Fruit fly (Drosophila melanogaster) whole organism, embryonic: ENCODE data around the gene CG17777.

Experiments used
- B-H1 ChIP-seq: fragments of 200-800 bp; sonication (Bioruptor generic); IDR thresholded peaks from 3 replicates; pipeline ENCODE4 v1.3.6; 2022; ENCODE audit warnings: missing biosample characterization, missing genetic modification characterization
- CG10209 ChIP-seq: fragments of 200-800 bp; sonication (Bioruptor generic); optimal IDR thresholded peaks from 3 replicates; lab custom pipeline; 2017; ENCODE audit warnings: missing biosample characterization, mild to moderate bottlenecking, missing genetic modification characterization, missing genetic modification reagents
- CG11560 ChIP-seq: fragments of 200-800 bp; sonication (Bioruptor generic); IDR thresholded peaks from 3 replicates; pipeline ENCODE4 v1.3.6; 2022; ENCODE audit warnings: missing biosample characterization, missing genetic modification characterization
- CG11723 ChIP-seq: fragments of 200-800 bp; sonication (Bioruptor generic); optimal IDR thresholded peaks from 2 replicates; lab custom pipeline; 2017; ENCODE audit warnings: missing biosample characterization, mild to moderate bottlenecking, missing genetic modification characterization
- CG13123 ChIP-seq: fragments of 200-800 bp; sonication (Bioruptor generic); optimal IDR thresholded peaks from 2 replicates; lab custom pipeline; 2016; ENCODE audit warnings: missing biosample characterization, missing genetic modification characterization
- CG13894 ChIP-seq: fragments of 200-800 bp; sonication (Bioruptor generic); optimal IDR thresholded peaks from 3 replicates; lab custom pipeline; 2018; ENCODE audit warnings: missing biosample characterization, mild to moderate bottlenecking, missing genetic modification characterization, moderate library complexity
- CG14441 ChIP-seq: fragments of 200-800 bp; sonication (Bioruptor generic); IDR thresholded peaks from 2 replicates; pipeline ENCODE4 v1.3.6; 2022; ENCODE audit warnings: missing biosample characterization, missing genetic modification characterization
- CG15601 ChIP-seq: fragments of 200-800 bp; sonication (Bioruptor generic); optimal IDR thresholded peaks from 3 replicates; lab custom pipeline; 2019; ENCODE audit warnings: missing biosample characterization, mild to moderate bottlenecking, missing genetic modification characterization, moderate library complexity
- CG18262 ChIP-seq: fragments of 200-800 bp; optimal IDR thresholded peaks from 3 replicates; lab custom pipeline; 2019; ENCODE audit warnings: missing biosample characterization, mild to moderate bottlenecking, missing genetic modification characterization, moderate library complexity
- CG18764 ChIP-seq: fragments of 200-800 bp; sonication (Bioruptor generic); optimal IDR thresholded peaks from 3 replicates; lab custom pipeline; 2016; ENCODE audit warnings: missing biosample characterization, missing genetic modification characterization
- CG2120 ChIP-seq: fragments of 200-800 bp; sonication (Bioruptor generic); optimal IDR thresholded peaks from 3 replicates; lab custom pipeline; 2016; ENCODE audit warnings: missing biosample characterization, missing genetic modification characterization
- CG2678 ChIP-seq: fragments of 200-800 bp; sonication (Bioruptor generic); optimal IDR thresholded peaks from 3 replicates; lab custom pipeline; 2019; ENCODE audit warnings: missing biosample characterization, mild to moderate bottlenecking, missing genetic modification characterization, moderate library complexity
- CG31365 ChIP-seq: fragments of 200-800 bp; sonication (Bioruptor generic); optimal IDR thresholded peaks from 2 replicates; lab custom pipeline; 2018; ENCODE audit warnings: missing biosample characterization, mild to moderate bottlenecking, missing genetic modification characterization
- CG31441 ChIP-seq: fragments of 200-800 bp; sonication (Bioruptor generic); IDR thresholded peaks from 2 replicates; pipeline ENCODE4 v1.3.6; 2022; ENCODE audit warnings: missing biosample characterization, missing genetic modification characterization
- CG32532 ChIP-seq: fragments of 200-800 bp; sonication (Bioruptor generic); IDR thresholded peaks from 2 replicates; pipeline ENCODE4 v1.3.6; 2022; ENCODE audit warnings: missing biosample characterization, missing genetic modification characterization
- CG3281 ChIP-seq: fragments of 200-800 bp; sonication (Bioruptor generic); optimal IDR thresholded peaks from 3 replicates; lab custom pipeline; 2017; ENCODE audit warnings: missing biosample characterization, mild to moderate bottlenecking, missing genetic modification characterization
- CG3847 ChIP-seq: fragments of 200-800 bp; sonication (Bioruptor generic); IDR thresholded peaks from 2 replicates; pipeline ENCODE4 v1.3.6; 2022; ENCODE audit warnings: missing biosample characterization, missing genetic modification characterization
- CG5245 ChIP-seq: fragments of 200-800 bp; sonication (Bioruptor generic); optimal IDR thresholded peaks from 3 replicates; lab custom pipeline; 2016; ENCODE audit warnings: missing biosample characterization, missing genetic modification characterization
- CG6254 ChIP-seq: fragments of 200-800 bp; sonication (Bioruptor generic); optimal IDR thresholded peaks from 3 replicates; lab custom pipeline; 2017; ENCODE audit warnings: mild to moderate bottlenecking, missing biosample characterization, missing genetic modification reagents, missing genetic modification characterization
- CG6813 ChIP-seq: fragments of 200-800 bp; sonication (Bioruptor generic); optimal IDR thresholded peaks from 2 replicates; lab custom pipeline; 2017; ENCODE audit warnings: missing biosample characterization, missing genetic modification characterization, mild to moderate bottlenecking, moderate library complexity, missing genetic modification reagents
- CG8089 ChIP-seq: fragments of 200-800 bp; sonication (Bioruptor generic); optimal IDR thresholded peaks from 3 replicates; lab custom pipeline; 2016; ENCODE audit warnings: missing biosample characterization, missing genetic modification characterization
- CG8290 ChIP-seq, 3 experiments: fragments of 200-800 bp; sonication (Bioruptor generic); optimal IDR thresholded peaks; 2 replicates each; lab custom pipeline; 2016 to 2019; ENCODE audit warnings: missing biosample characterization in 3 of 3, missing genetic modification characterization in 3 of 3, mild to moderate bottlenecking in 2 of 3, moderate library complexity in 1 of 3
- CG9797 ChIP-seq: fragments of 200-800 bp; sonication (Bioruptor generic); optimal IDR thresholded peaks from 3 replicates; lab custom pipeline; 2018; ENCODE audit warnings: missing biosample characterization, mild to moderate bottlenecking, missing genetic modification characterization
- CTCF ChIP-seq: fragments of 200-800 bp; sonication (Bioruptor generic); optimal IDR thresholded peaks from 2 replicates; lab custom pipeline; 2017; ENCODE audit warnings: missing biosample characterization, mild to moderate bottlenecking, missing genetic modification characterization, moderate library complexity
- Dip2 ChIP-seq: fragments of 200-800 bp; sonication (Bioruptor generic); IDR thresholded peaks from 2 replicates; pipeline ENCODE4 v1.3.6; 2022; ENCODE audit warnings: missing biosample characterization, missing genetic modification characterization
- Drgx ChIP-seq: fragments of 200-800 bp; sonication (Bioruptor generic); IDR thresholded peaks from 2 replicates; pipeline ENCODE4 v1.3.6; 2022; ENCODE audit warnings: missing biosample characterization, missing genetic modification characterization
- Fer2 ChIP-seq: fragments of 200-800 bp; sonication (Bioruptor generic); optimal IDR thresholded peaks from 2 replicates; lab custom pipeline; 2018; ENCODE audit warnings: missing biosample characterization, mild to moderate bottlenecking, missing genetic modification characterization, moderate library complexity
- HLH4C ChIP-seq: fragments of 200-800 bp; sonication (Bioruptor generic); IDR thresholded peaks from 3 replicates; pipeline ENCODE4 v1.3.6; 2022; ENCODE audit warnings: missing biosample characterization, missing genetic modification characterization; ENCODE audit not compliant: partially characterized antibody
- Lpt ChIP-seq: fragments of >200 bp; optimal IDR thresholded peaks from 2 replicates; lab custom pipeline; 2018; ENCODE audit warnings: missing biosample characterization, missing genetic modification characterization
- MESR4 ChIP-seq: fragments of 200-800 bp; sonication (Bioruptor generic); optimal IDR thresholded peaks from 2 replicates; lab custom pipeline; 2018; ENCODE audit warnings: missing biosample characterization, mild to moderate bottlenecking, missing genetic modification characterization, moderate library complexity
- Meics ChIP-seq: fragments of 200-800 bp; sonication (Bioruptor generic); optimal IDR thresholded peaks from 2 replicates; lab custom pipeline; 2017; ENCODE audit warnings: missing biosample characterization, mild to moderate bottlenecking, missing genetic modification characterization
- Optix ChIP-seq: fragments of 200-800 bp; sonication (Bioruptor generic); IDR thresholded peaks from 3 replicates; pipeline ENCODE4 v1.3.6; 2022; ENCODE audit warnings: missing biosample characterization, missing genetic modification characterization
- Ptx1 ChIP-seq: fragments of 200-800 bp; sonication (Bioruptor generic); IDR thresholded peaks from 2 replicates; pipeline ENCODE4 v1.3.6; 2022; ENCODE audit warnings: missing biosample characterization, missing genetic modification characterization
- Sox102F ChIP-seq: fragments of 200-800 bp; sonication (Bioruptor generic); optimal IDR thresholded peaks from 2 replicates; lab custom pipeline; 2018; ENCODE audit warnings: missing biosample characterization, mild to moderate bottlenecking, missing genetic modification characterization, moderate library complexity
- Sry-δ ChIP-seq: fragments of 200-800 bp; sonication (Bioruptor generic); optimal IDR thresholded peaks from 2 replicates; lab custom pipeline; 2016; ENCODE audit warnings: missing biosample characterization, missing genetic modification characterization
- amos ChIP-seq: fragments of 200-800 bp; sonication (Bioruptor generic); IDR thresholded peaks from 2 replicates; pipeline ENCODE4 v1.3.6; 2022; ENCODE audit warnings: missing biosample characterization, missing genetic modification characterization; ENCODE audit not compliant: partially characterized antibody
- ato ChIP-seq: fragments of 200-800 bp; sonication (Bioruptor generic); IDR thresholded peaks from 2 replicates; pipeline ENCODE4 v1.3.6; 2022; ENCODE audit warnings: missing biosample characterization, missing genetic modification characterization; ENCODE audit not compliant: partially characterized antibody
- bab2 ChIP-seq: fragments of 200-800 bp; sonication (Bioruptor generic); optimal IDR thresholded peaks from 2 replicates; lab custom pipeline; 2016; ENCODE audit warnings: missing biosample characterization, missing genetic modification characterization
- caup ChIP-seq: fragments of 200-800 bp; sonication (Bioruptor generic); optimal IDR thresholded peaks from 3 replicates; lab custom pipeline; 2017; ENCODE audit warnings: missing biosample characterization, mild to moderate bottlenecking, missing genetic modification characterization, moderate library complexity; ENCODE audit not compliant: severe bottlenecking
- dm ChIP-seq: fragments of 200-800 bp; sonication (Bioruptor generic); optimal IDR thresholded peaks from 3 replicates; lab custom pipeline; 2016; ENCODE audit warnings: missing biosample characterization, missing genetic modification characterization
- hth ChIP-seq: fragments of >200 bp; optimal IDR thresholded peaks from 2 replicates; lab custom pipeline; 2017; ENCODE audit warnings: inconsistent platforms
- lab ChIP-seq: fragments of 200-800 bp; sonication (Bioruptor generic); optimal IDR thresholded peaks from 3 replicates; lab custom pipeline; 2017; ENCODE audit warnings: missing biosample characterization, missing genetic modification characterization, mild to moderate bottlenecking, moderate library complexity, missing genetic modification reagents
- lmd ChIP-seq: fragments of 200-800 bp; sonication (Bioruptor generic); IDR thresholded peaks from 2 replicates; pipeline ENCODE4 v1.3.6; 2022; ENCODE audit warnings: missing biosample characterization, missing genetic modification characterization
- maf-S ChIP-seq: fragments of 200-800 bp; sonication (Bioruptor generic); optimal IDR thresholded peaks from 2 replicates; lab custom pipeline; 2016; ENCODE audit warnings: missing biosample characterization, missing genetic modification characterization
- onecut ChIP-seq: fragments of 200-800 bp; sonication (Bioruptor generic); IDR thresholded peaks from 2 replicates; pipeline ENCODE4 v1.3.6; 2022; ENCODE audit warnings: missing biosample characterization, missing genetic modification characterization
- slbo ChIP-seq: fragments of 200-800 bp; sonication (Bioruptor generic); IDR thresholded peaks from 2 replicates; pipeline ENCODE4 v1.3.6; 2022; ENCODE audit warnings: missing biosample characterization, missing genetic modification characterization
- sob ChIP-seq: fragments of 200-800 bp; sonication (Bioruptor generic); IDR thresholded peaks from 2 replicates; pipeline ENCODE4 v1.3.6; 2022; ENCODE audit warnings: missing biosample characterization, missing genetic modification characterization
- sr ChIP-seq: fragments of 200-800 bp; sonication (Bioruptor generic); IDR thresholded peaks from 3 replicates; pipeline ENCODE4 v1.3.6; 2022; ENCODE audit warnings: missing biosample characterization, missing genetic modification characterization
- tup ChIP-seq: fragments of 200-800 bp; sonication (Bioruptor generic); optimal IDR thresholded peaks from 2 replicates; lab custom pipeline; 2016; ENCODE audit warnings: missing biosample characterization, mild to moderate bottlenecking, missing genetic modification characterization, moderate library complexity
- tx ChIP-seq: fragments of 200-800 bp; sonication (Bioruptor generic); optimal IDR thresholded peaks from 2 replicates; lab custom pipeline; 2016; ENCODE audit warnings: missing biosample characterization, missing genetic modification characterization
- unpg ChIP-seq: fragments of 200-800 bp; sonication (Bioruptor generic); optimal IDR thresholded peaks from 3 replicates; lab custom pipeline; 2018; ENCODE audit warnings: missing biosample characterization, mild to moderate bottlenecking, missing genetic modification characterization, moderate library complexity

CG17777 gene

dm6 chrX:2141854-2142216 lies 44.8 kb upstream of the CG17777 start (continued):
- TF ChIP-seq CG32532 (GFP tag; lab: Robert Waterston, UW) (peak; percentile 64; the same call in 1 of the 2 replicates), tx (peak; percentile 1), CG10209 (GFP tag; lab: Kevin White, UChicago) (peak; percentile 55), Meics (GFP tag; lab: Kevin White, UChicago) (peak; percentile 57), Sox102F (GFP tag; lab: Kevin White, UChicago) (peak; percentile 50), CG3281 (GFP tag; lab: Kevin White, UChicago) (peak; percentile 35), bab2 (peak; percentile 29), sob (GFP tag; lab: Robert Waterston, UW) (peak; percentile 55; the same call in 1 of the 2 replicates), CG8290 (GFP tag; optimal IDR thresholded peaks at IDR 0.05; lab: Kevin White, UChicago) (no peak), CG8290 (tag; optimal IDR thresholded peaks at IDR 0.05; lab: Kevin White, UChicago) (peak in 1 of 2 experiments; percentile 89), lab (peak; percentile 69), ato (GFP tag; lab: Robert Waterston, UW) (no peak), hth (lab: Kevin White, UChicago) (no peak), CG5245 (no peak), CG14441 (no peak), Dip2 (GFP tag; lab: Robert Waterston, UW) (no peak), lmd (GFP tag; lab: Robert Waterston, UW) (peak; percentile 38; the same call in 1 of the 2 replicates), CG31441 (GFP tag; lab: Robert Waterston, UW) (peak; percentile 47), CG8089 (GFP tag; lab: Kevin White, UChicago) (peak; percentile 16), CG11723 (GFP tag; lab: Kevin White, UChicago) (peak; percentile 48), Optix (GFP tag; lab: Robert Waterston, UW) (no peak), Fer2 (no peak), Sry-δ (GFP tag; lab: Kevin White, UChicago) (no peak), MESR4 (no peak), CG31365 (tag; lab: Kevin White, UChicago) (peak; percentile 53), Drgx (peak; percentile 51; the same call in 1 of the 2 replicates), slbo (peak; percentile 56; the same call in 1 of the 2 replicates), unpg (GFP tag; lab: Kevin White, UChicago) (peak; percentile 33), CG2678 (peak; percentile 68), tup (no peak), CG18764 (GFP tag; lab: Kevin White, UChicago) (peak; percentile 24), CG13123 (GFP tag; lab: Kevin White, UChicago) (peak; percentile 48), caup (GFP tag; lab: Kevin White, UChicago) (peak; percentile 64), CG6254 (GFP tag; lab: Kevin White, UChicago) (peak; percentile 3), HLH4C (GFP tag; lab: Robert Waterston, UW) (no peak), sr (peak; percentile 79; the same call in 1 of the 3 replicates), Lpt (no peak), CG9797 (no peak), onecut (GFP tag; lab: Robert Waterston, UW) (peak; percentile 34; the same call in 1 of the 2 replicates), CTCF (GFP tag; lab: Kevin White, UChicago) (no peak), B-H1 (GFP tag; lab: Robert Waterston, UW) (no peak; the same call in 2 of the 3 replicates), dm (GFP tag; lab: Kevin White, UChicago) (peak; percentile 22), CG6813 (GFP tag; lab: Kevin White, UChicago) (peak; percentile 73), CG11560 (tag; lab: Robert Waterston, UW) (no peak), CG3847 (no peak), CG18262 (tag; lab: Kevin White, UChicago) (peak; percentile 38), maf-S (GFP tag; lab: Kevin White, UChicago) (no peak), Ptx1 (GFP tag; lab: Robert Waterston, UW) (peak; percentile 28; the same call in 1 of the 2 replicates), CG15601 (peak; percentile 20), CG13894 (tag; lab: Kevin White, UChicago) (peak; percentile 41), amos (GFP tag; lab: Robert Waterston, UW) (no peak), CG2120 (GFP tag; lab: Kevin White, UChicago) (peak; percentile 57)
